Worm (Caenorhabditis elegans) whole organism, L1 larva: ENCODE measurements around the gene F48E8.4.
A peak's percentile ranks its signal among the peaks of the same experiment; 100 is the strongest.

Source experiments
- aha-1 ChIP-seq: fragments of 150-350 bp; optimal IDR thresholded peaks from 2 replicates; lab custom pipeline; 2014; ENCODE audit warnings: missing biosample characterization, missing genetic modification characterization
- ama-1 ChIP-seq: fragments of 150-350 bp; optimal IDR thresholded peaks from 2 replicates; lab custom pipeline; 2014
- ceh-82 ChIP-seq, 3 experiments: fragments of 150-350 bp in 1 of 3; sonication (generic microtip) in 2 of 3; optimal IDR thresholded peaks; 2 replicates each; lab custom pipeline; 2014 to 2017; ENCODE audit warnings: missing biosample characterization in 3 of 3, missing genetic modification characterization in 3 of 3
- elt-3 ChIP-seq, 6 experiments: fragments of 150-350 bp in 1 of 6; sonication (generic microtip); optimal IDR thresholded peaks; 2 replicates each; lab custom pipeline; 2017 to 2018; ENCODE audit warnings: missing biosample characterization in 6 of 6, missing genetic modification characterization in 6 of 6, inconsistent platforms in 1 of 6
- fkh-4 ChIP-seq: sonication (generic microtip); optimal IDR thresholded peaks from 2 replicates; lab custom pipeline; 2016; ENCODE audit warnings: missing compliant biosample characterization, missing genetic modification characterization, borderline replicate concordance
- mdl-1 ChIP-seq, 2 experiments: fragments of 150-350 bp; optimal IDR thresholded peaks; 2 replicates each; lab custom pipeline; 2014 to 2017; ENCODE audit warnings: missing biosample characterization in 2 of 2, missing genetic modification characterization in 2 of 2, inconsistent platforms in 1 of 2
- nhr-76 ChIP-seq: sonication (generic microtip); optimal IDR thresholded peaks from 2 replicates; lab custom pipeline; 2017; ENCODE audit warnings: missing biosample characterization, missing genetic modification characterization
- unc-130 ChIP-seq: fragments of 150-350 bp; optimal IDR thresholded peaks from 2 replicates; lab custom pipeline; 2017; ENCODE audit warnings: missing biosample characterization, missing genetic modification characterization, inconsistent platforms
- unc-62 ChIP-seq: fragments of 150-350 bp; optimal IDR thresholded peaks from 2 replicates; lab custom pipeline; 2014; ENCODE audit warnings: missing biosample characterization, missing genetic modification reagents, missing genetic modification characterization
- zag-1 ChIP-seq: fragments of 150-350 bp; optimal IDR thresholded peaks from 2 replicates; lab custom pipeline; 2014; ENCODE audit warnings: missing biosample characterization, missing genetic modification characterization

DNA sequence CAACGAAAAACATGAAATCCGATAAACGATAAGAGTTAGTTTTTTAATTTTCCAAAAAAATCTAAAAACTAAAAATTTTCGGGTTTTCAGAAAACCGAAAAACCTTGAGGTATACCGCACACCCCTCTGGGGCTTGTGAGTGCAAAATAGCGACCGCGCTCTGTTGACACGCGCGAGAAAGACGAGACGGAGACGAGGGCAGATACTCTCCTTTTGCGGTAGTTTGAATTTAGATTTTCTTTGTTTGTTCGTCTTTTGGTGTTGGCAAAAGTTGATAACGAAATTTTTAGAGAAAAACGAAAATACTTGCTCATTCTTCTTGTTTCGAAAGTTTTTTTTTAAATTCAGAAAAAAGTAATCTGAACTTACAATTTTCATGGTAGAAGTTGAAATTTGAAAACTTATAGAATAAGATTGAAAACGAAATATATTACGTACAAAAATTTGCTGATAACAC is 47.7 kb upstream of the F48E8.4 start, which contains the start of the genes W03A5.2 and Y32H12A.8:
- TF ChIP-seq ceh-82 (tag; optimal IDR thresholded peaks at IDR 0.05; lab: Kevin White, UChicago) (no peak), ama-1 (lab: Kevin White, UChicago) (no peak), unc-62 (no peak), unc-130 (tag; lab: Kevin White, UChicago) (no peak), zag-1 (tag; lab: Kevin White, UChicago) (no peak), aha-1 (tag; lab: Kevin White, UChicago) (no peak), elt-3 (tag; optimal IDR thresholded peaks at IDR 0.05; lab: Kevin White, UChicago) (peak in 1 of 6 experiments; percentile 15), nhr-76 (tag; lab: Kevin White, UChicago) (no peak), mdl-1 (tag; optimal IDR thresholded peaks at IDR 0.05; lab: Kevin White, UChicago) (peak in 1 of 2 experiments; percentile 41), fkh-4 (tag; lab: Kevin White, UChicago) (no peak)
